Worm (Caenorhabditis elegans) whole organism, L3 larva: ENCODE data around the gene Y2H9A.6.

Experiments
- R02D3.7 ChIP-seq: fragments of 150-350 bp; optimal IDR thresholded peaks from 2 replicates; lab custom pipeline; 2014; ENCODE audit warnings: missing biosample characterization, missing genetic modification characterization
- ZK546.5 ChIP-seq: sonication (generic microtip); optimal IDR thresholded peaks from 2 replicates; lab custom pipeline; 2017; ENCODE audit warnings: missing biosample characterization, missing genetic modification characterization
- aly-2 ChIP-seq: fragments of 150-350 bp; optimal IDR thresholded peaks from 2 replicates; lab custom pipeline; 2014; ENCODE audit warnings: missing biosample characterization, missing genetic modification characterization
- ama-1 ChIP-seq: fragments of 150-350 bp; optimal IDR thresholded peaks from 2 replicates; lab custom pipeline; 2018
- ceh-16 ChIP-seq: sonication (generic microtip); optimal IDR thresholded peaks from 2 replicates; lab custom pipeline; 2017; ENCODE audit warnings: missing biosample characterization, missing genetic modification characterization
- ceh-28 ChIP-seq: fragments of 150-350 bp; optimal IDR thresholded peaks from 2 replicates; lab custom pipeline; 2014; ENCODE audit warnings: missing biosample characterization, missing genetic modification reagents, missing genetic modification characterization
- ceh-82 ChIP-seq: fragments of 150-350 bp; optimal IDR thresholded peaks from 2 replicates; lab custom pipeline; 2014; ENCODE audit warnings: missing biosample characterization, missing genetic modification characterization
- ceh-9 ChIP-seq: sonication (generic microtip); optimal IDR thresholded peaks from 2 replicates; lab custom pipeline; 2018; ENCODE audit warnings: missing biosample characterization, missing genetic modification characterization
- daf-12 ChIP-seq: fragments of 150-350 bp; optimal IDR thresholded peaks from 2 replicates; lab custom pipeline; 2014; ENCODE audit warnings: missing biosample characterization, missing genetic modification reagents, missing genetic modification characterization
- egl-27 ChIP-seq: sonication (generic microtip); optimal IDR thresholded peaks from 4 replicates; lab custom pipeline; 2017; ENCODE audit warnings: missing biosample characterization, missing genetic modification reagents, missing genetic modification characterization
- egl-5 ChIP-seq: fragments of 150-350 bp; optimal IDR thresholded peaks from 2 replicates; lab custom pipeline; 2017; ENCODE audit warnings: missing biosample characterization, missing genetic modification reagents, missing genetic modification characterization, inconsistent platforms
- elt-2 ChIP-seq: sonication (generic microtip); optimal IDR thresholded peaks from 2 replicates; lab custom pipeline; 2016; ENCODE audit warnings: missing genetic modification reagents, mild to moderate bottlenecking, missing genetic modification characterization, missing compliant biosample characterization
- elt-3 ChIP-seq, 3 experiments: fragments of 150-350 bp in 1 of 3; sonication (generic microtip) in 2 of 3; optimal IDR thresholded peaks; 2 replicates in 2 of 3; 4 replicates in 1 of 3; lab custom pipeline; 2014 to 2017; ENCODE audit warnings: missing biosample characterization in 3 of 3, missing genetic modification characterization in 3 of 3
- fkh-10 ChIP-seq: sonication (generic microtip); optimal IDR thresholded peaks from 2 replicates; lab custom pipeline; 2017; ENCODE audit warnings: missing biosample characterization, missing genetic modification reagents, missing genetic modification characterization
- fkh-2 ChIP-seq: fragments of 150-350 bp; optimal IDR thresholded peaks from 2 replicates; lab custom pipeline; 2014; ENCODE audit warnings: missing biosample characterization, missing genetic modification reagents, missing genetic modification characterization
- fos-1 ChIP-seq: fragments of 150-350 bp; optimal IDR thresholded peaks from 2 replicates; lab custom pipeline; 2014; ENCODE audit warnings: missing biosample characterization, missing genetic modification characterization
- hmg-11 ChIP-seq: sonication (generic microtip); optimal IDR thresholded peaks from 2 replicates; lab custom pipeline; 2016; ENCODE audit warnings: missing genetic modification characterization, missing compliant biosample characterization
- jun-1 ChIP-seq: fragments of 150-350 bp; optimal IDR thresholded peaks from 2 replicates; lab custom pipeline; 2014; ENCODE audit warnings: missing biosample characterization, missing genetic modification reagents, missing genetic modification characterization
- lin-15B ChIP-seq: fragments of 150-350 bp; optimal IDR thresholded peaks from 2 replicates; lab custom pipeline; 2014; ENCODE audit warnings: missing biosample characterization, missing genetic modification characterization
- lin-39 ChIP-seq: fragments of 150-350 bp; optimal IDR thresholded peaks from 2 replicates; lab custom pipeline; 2018; ENCODE audit warnings: missing biosample characterization, missing genetic modification reagents, missing genetic modification characterization
- lsy-12 ChIP-seq: sonication (generic microtip); optimal IDR thresholded peaks from 2 replicates; lab custom pipeline; 2016; ENCODE audit warnings: mild to moderate bottlenecking, missing genetic modification characterization, missing compliant biosample characterization
- mdl-1 ChIP-seq: fragments of 150-350 bp; optimal IDR thresholded peaks from 2 replicates; lab custom pipeline; 2014; ENCODE audit warnings: missing biosample characterization, missing genetic modification characterization
- mml-1 ChIP-seq: fragments of 150-350 bp; sonication (generic microtip); optimal IDR thresholded peaks from 3 replicates; lab custom pipeline; 2014; ENCODE audit warnings: missing biosample characterization, missing genetic modification characterization
- nfya-1 ChIP-seq: sonication (generic microtip); optimal IDR thresholded peaks from 2 replicates; lab custom pipeline; 2017; ENCODE audit warnings: missing genetic modification characterization, mild to moderate bottlenecking, missing compliant biosample characterization, antibody characterized with exemption, moderate library complexity; ENCODE audit not compliant: insufficient read depth
- nhr-11 ChIP-seq: fragments of 150-350 bp; optimal IDR thresholded peaks from 2 replicates; lab custom pipeline; 2014; ENCODE audit warnings: missing biosample characterization, missing genetic modification characterization
- nhr-12 ChIP-seq: fragments of 150-350 bp; optimal IDR thresholded peaks from 2 replicates; lab custom pipeline; 2014; ENCODE audit warnings: missing biosample characterization, missing genetic modification characterization
- nhr-23 ChIP-seq: fragments of 150-350 bp; optimal IDR thresholded peaks from 2 replicates; lab custom pipeline; 2014; ENCODE audit warnings: missing biosample characterization, missing genetic modification reagents, missing genetic modification characterization
- nhr-25 ChIP-seq: sonication (generic microtip); optimal IDR thresholded peaks from 2 replicates; lab custom pipeline; 2017; ENCODE audit warnings: missing biosample characterization, missing genetic modification characterization
- nhr-28 ChIP-seq: fragments of 150-350 bp; optimal IDR thresholded peaks from 2 replicates; lab custom pipeline; 2014; ENCODE audit warnings: missing biosample characterization, missing genetic modification characterization
- nhr-43 ChIP-seq: sonication (generic microtip); optimal IDR thresholded peaks from 2 replicates; lab custom pipeline; 2016; ENCODE audit warnings: mild to moderate bottlenecking, missing genetic modification characterization, missing compliant biosample characterization; ENCODE audit not compliant: poor library complexity, severe bottlenecking
- nhr-67 ChIP-seq: fragments of 150-350 bp; optimal IDR thresholded peaks from 2 replicates; lab custom pipeline; 2014; ENCODE audit warnings: missing biosample characterization, missing genetic modification characterization
- nhr-76 ChIP-seq: fragments of 150-350 bp; sonication (generic microtip); optimal IDR thresholded peaks from 5 replicates; lab custom pipeline; 2014; ENCODE audit warnings: missing biosample characterization, missing genetic modification characterization
- nhr-77 ChIP-seq: fragments of 150-350 bp; optimal IDR thresholded peaks from 2 replicates; lab custom pipeline; 2014; ENCODE audit warnings: missing biosample characterization, missing genetic modification characterization
- pha-4 ChIP-seq: fragments of 150-350 bp; optimal IDR thresholded peaks from 2 replicates; lab custom pipeline; 2014; ENCODE audit warnings: missing biosample characterization, missing genetic modification reagents, missing genetic modification characterization
- pqm-1 ChIP-seq: fragments of 150-350 bp; optimal IDR thresholded peaks from 2 replicates; lab custom pipeline; 2017; ENCODE audit warnings: missing biosample characterization, missing genetic modification characterization, inconsistent platforms
- sea-2 ChIP-seq: fragments of 150-350 bp; sonication (generic microtip); optimal IDR thresholded peaks from 4 replicates; lab custom pipeline; 2014; ENCODE audit warnings: missing biosample characterization, missing genetic modification reagents, missing genetic modification characterization
- skn-1 ChIP-seq: fragments of 150-350 bp; optimal IDR thresholded peaks from 2 replicates; lab custom pipeline; 2014; ENCODE audit warnings: missing biosample characterization, missing genetic modification characterization
- snpc-4 ChIP-seq: fragments of 150-350 bp; optimal IDR thresholded peaks from 2 replicates; lab custom pipeline; 2014; ENCODE audit warnings: missing biosample characterization, missing genetic modification characterization
- tbx-2 ChIP-seq: sonication (generic microtip); optimal IDR thresholded peaks from 2 replicates; lab custom pipeline; 2016; ENCODE audit warnings: mild to moderate bottlenecking, missing genetic modification characterization, missing compliant biosample characterization
- unc-39 ChIP-seq: sonication (generic microtip); optimal IDR thresholded peaks from 4 replicates; lab custom pipeline; 2017; ENCODE audit warnings: missing biosample characterization, missing genetic modification characterization
- unc-62 ChIP-seq: fragments of 150-350 bp; sonication (generic microtip); optimal IDR thresholded peaks from 4 replicates; lab custom pipeline; 2014; ENCODE audit warnings: missing biosample characterization, missing genetic modification reagents, missing genetic modification characterization
- zag-1 ChIP-seq: fragments of 150-350 bp; optimal IDR thresholded peaks from 2 replicates; lab custom pipeline; 2014; ENCODE audit warnings: missing biosample characterization, missing genetic modification characterization
- ztf-11 ChIP-seq: fragments of 150-350 bp; optimal IDR thresholded peaks from 2 replicates; lab custom pipeline; 2014; ENCODE audit warnings: missing biosample characterization, missing genetic modification characterization

Y2H9A.6 gene

ce11 chrV:13457858-13458257 is 14.2 kb downstream of the Y2H9A.6 start, which contains the start of gene F25H9.2:
F25H9.2 (plus strand) TSS chrV:13458083.
- TF ChIP-seq egl-5 (no peak), hmg-11 (tag; lab: Kevin White, UChicago) (peak; percentile 39), elt-2 (tag; lab: Kevin White, UChicago) (peak; percentile 5), nhr-11 (tag; lab: Kevin White, UChicago) (no peak), lin-15B (peak; percentile 20)

DNA sequence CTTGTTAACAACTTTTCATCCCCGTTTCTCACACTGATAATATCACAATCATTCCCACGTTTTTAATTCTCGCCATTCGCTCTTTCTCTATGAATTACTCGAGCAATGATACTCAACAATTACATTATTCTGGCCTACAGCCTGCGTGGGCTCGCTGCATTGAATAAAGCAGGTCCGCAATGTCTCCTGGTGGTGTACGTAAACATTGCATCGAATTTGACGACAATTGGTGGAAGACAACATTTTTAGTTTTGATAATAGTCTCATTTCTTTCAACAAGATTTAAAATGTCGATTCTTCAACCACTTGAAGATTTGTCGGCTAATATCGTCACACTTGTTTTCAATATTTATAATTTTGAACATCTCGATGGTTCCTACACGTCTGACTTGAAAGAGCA is 15.7 kb downstream of the Y2H9A.6 start, which contains the start of gene bath-39:
bath-39 (plus strand) TSS at position 137 of the 400 bp plus-strand sequence.
- no peak for TF ChIP-seq elt-3 (tag; optimal IDR thresholded peaks at IDR 0.05; lab: Kevin White, UChicago)
- TF ChIP-seq pha-4, result peak; percentile 27
- no peak for TF ChIP-seq nhr-76 (tag; lab: Kevin White, UChicago)
- TF ChIP-seq egl-27 (tag; lab: Kevin White, UChicago), result no peak
- peak; percentile 1 for TF ChIP-seq elt-2 (tag; lab: Kevin White, UChicago)
- no peak for TF ChIP-seq unc-39
- no peak for TF ChIP-seq ama-1
- no peak for TF ChIP-seq egl-5
- TF ChIP-seq ZK546.5 (tag; lab: Kevin White, UChicago), result no peak
- TF ChIP-seq lin-39 (tag; lab: Kevin White, UChicago), result no peak
- no peak for TF ChIP-seq tbx-2 (tag; lab: Kevin White, UChicago)
- TF ChIP-seq nhr-11 (tag; lab: Kevin White, UChicago), result no peak
- peak; percentile 12 for TF ChIP-seq lin-15B

- TF ChIP-seq ama-1, result no peak
- peak; percentile 89 for TF ChIP-seq elt-2 (tag; lab: Kevin White, UChicago)
- TF ChIP-seq ZK546.5 (tag; lab: Kevin White, UChicago), result no peak
- no peak for TF ChIP-seq fkh-2 (tag; lab: Kevin White, UChicago)
- no peak for TF ChIP-seq unc-39
- peak; percentile 53 for TF ChIP-seq nhr-23 (tag; lab: Kevin White, UChicago)
- peak; percentile 45 for TF ChIP-seq lin-39 (tag; lab: Kevin White, UChicago)
- peak; percentile 28 for TF ChIP-seq skn-1 (tag; lab: Kevin White, UChicago)
- no peak for TF ChIP-seq unc-62
- no peak for TF ChIP-seq daf-12 (tag; lab: Kevin White, UChicago)
- no peak for TF ChIP-seq fkh-10 (GFP tag; lab: Kevin White, UChicago)
- peak; percentile 12 for TF ChIP-seq nhr-43 (tag; lab: Kevin White, UChicago)
- peak; percentile 31 for TF ChIP-seq nhr-11 (tag; lab: Kevin White, UChicago)
- peak; percentile 90 for TF ChIP-seq hmg-11 (tag; lab: Kevin White, UChicago)
- no peak for TF ChIP-seq mdl-1
- TF ChIP-seq nhr-12 (tag; lab: Kevin White, UChicago), result no peak
- TF ChIP-seq nhr-28 (tag; lab: Kevin White, UChicago), result no peak
- TF ChIP-seq ceh-16, result no peak
- peak; percentile 9 for TF ChIP-seq lsy-12 (tag; lab: Kevin White, UChicago)
- TF ChIP-seq snpc-4 (tag; lab: Kevin White, UChicago), result peak; percentile 51
- no peak for TF ChIP-seq sea-2 (GFP tag; lab: Kevin White, UChicago)
- no peak for TF ChIP-seq zag-1 (tag; lab: Kevin White, UChicago)
- no peak for TF ChIP-seq mml-1
- TF ChIP-seq nhr-67 (tag; lab: Kevin White, UChicago), result no peak
- no peak for TF ChIP-seq nhr-76 (tag; lab: Kevin White, UChicago)
- TF ChIP-seq pqm-1 (tag; lab: Kevin White, UChicago), result peak; percentile 100
- no peak for TF ChIP-seq nhr-77 (tag; lab: Kevin White, UChicago)
- TF ChIP-seq ceh-9 (tag; lab: Kevin White, UChicago), result no peak
- peak; percentile 28 for TF ChIP-seq jun-1 (tag; lab: Kevin White, UChicago)
- peak; percentile 67 for TF ChIP-seq nfya-1 (tag; lab: Kevin White, UChicago)
- TF ChIP-seq nhr-25 (tag; lab: Kevin White, UChicago), result peak; percentile 36
- no peak for TF ChIP-seq fos-1 (tag; lab: Kevin White, UChicago)
- no peak for TF ChIP-seq aly-2
- TF ChIP-seq lin-15B, result peak; percentile 53
- TF ChIP-seq tbx-2 (tag; lab: Kevin White, UChicago), result no peak
- no peak for TF ChIP-seq R02D3.7 (tag; lab: Kevin White, UChicago)
- TF ChIP-seq ceh-28 (tag; lab: Kevin White, UChicago), result peak; percentile 68
- no peak for TF ChIP-seq ztf-11 (tag; lab: Kevin White, UChicago)
- TF ChIP-seq pha-4, result peak; percentile 87
- TF ChIP-seq ceh-82, result no peak
These were observed 19.3 kb downstream of the Y2H9A.6 start, which contains the start of gene frm-10 for ce11 chrV:13462974-13463373. frm-10 (plus strand) TSS chrV:13463207.
